Worm (Caenorhabditis elegans) whole organism, L4/young adult: Measurements from ENCODE around the gene hrg-7.

Experiments used
- dao-5 ChIP-seq: sonication (generic microtip); optimal IDR thresholded peaks from 2 replicates; lab custom pipeline; 2016; ENCODE audit warnings: missing genotype, missing genetic modification characterization, moderate library complexity, missing compliant biosample characterization
- him-1 ChIP-seq: sonication (generic microtip); optimal IDR thresholded peaks from 2 replicates; lab custom pipeline; 2016; ENCODE audit warnings: missing genotype, missing genetic modification reagents, missing genetic modification characterization, missing compliant biosample characterization

- TF ChIP-seq him-1 (tag; lab: Kevin White, UChicago) (no peak), dao-5 (tag; lab: Kevin White, UChicago) (no peak)
Measured at ce11 chrV:12773222-12773621, 31.4 kb downstream of the hrg-7 start, which contains the start of gene ZC455.1.
